Worm (Caenorhabditis elegans): Measurements from ENCODE around the gene ada-2.

DNA sequence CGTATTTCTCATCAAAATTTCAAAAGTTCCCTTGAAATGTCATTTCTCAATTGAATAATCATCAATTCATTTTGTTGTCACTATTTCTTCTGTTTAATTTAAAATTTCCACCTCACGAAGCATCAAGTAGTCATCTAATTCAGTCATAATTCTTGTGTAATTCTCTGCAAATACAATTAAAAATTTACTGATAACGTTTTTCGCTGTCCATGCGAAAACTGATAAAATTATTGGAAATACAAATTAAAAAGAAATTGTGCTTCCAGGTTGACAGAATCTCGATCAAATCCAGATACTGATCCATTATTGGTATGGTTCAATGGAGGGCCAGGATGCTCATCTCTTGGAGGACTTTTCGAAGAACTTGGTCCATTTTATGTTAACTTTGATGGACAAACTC is 18.8 kb upstream of the ada-2 start:
- TF ChIP-seq him-1 (tag; optimal IDR thresholded peaks at IDR 0.05) = no peak
- no peak for TF ChIP-seq dao-5 (tag; optimal IDR thresholded peaks at IDR 0.05)
- TF ChIP-seq W03F9.2 (tag; optimal IDR thresholded peaks at IDR 0.05) = no peak
